Worm (Caenorhabditis elegans): ENCODE results near the gene Y71H10B.1.

Gene Y71H10B.1

ce11 chrX:2809611-2810010, 30.5 kb downstream of the Y71H10B.1 start, which contains the start of gene C14A11.9 (continued):
- TF ChIP-seq ekl-4 (GFP tag; IDR thresholded peaks at IDR 0.05) (no peak; the same call in 1 of the 2 replicates), rec-8 (tag; optimal IDR thresholded peaks at IDR 0.05) (no peak), Y79H2A.3 (GFP tag; conservative IDR thresholded peaks at IDR 0.05) (no peak), ama-1 (optimal IDR thresholded peaks at IDR 0.05) (no peak), ama-1 (GFP tag; optimal IDR thresholded peaks at IDR 0.05) (no peak), dpl-1 (GFP tag; optimal IDR thresholded peaks at IDR 0.05) (peak; percentile 3), let-607 (tag; optimal IDR thresholded peaks at IDR 0.05) (peak in 1 of 2 experiments; percentile 77), mel-28 (tag; optimal IDR thresholded peaks at IDR 0.05; ENCODE audit: borderline replicate concordance) (peak; percentile 24), mcd-1 (GFP tag; IDR thresholded peaks at IDR 0.05) (peak; percentile 80), somi-1 (GFP tag; optimal IDR thresholded peaks at IDR 0.05) (peak; percentile 79), hlh-12 (tag; optimal IDR thresholded peaks at IDR 0.05) (no peak), gei-17 (GFP tag; optimal IDR thresholded peaks at IDR 0.05) (peak; percentile 87), attf-3 (GFP tag; conservative IDR thresholded peaks at IDR 0.05) (no peak), ztf-28 (GFP tag; IDR thresholded peaks at IDR 0.05) (no peak), nhr-120 (GFP tag; IDR thresholded peaks at IDR 0.05) (no peak), madf-6 (GFP tag; IDR thresholded peaks at IDR 0.05) (no peak), T26A5.8 (tag; optimal IDR thresholded peaks at IDR 0.05) (no peak), Y53G8AR.9 (GFP tag; conservative IDR thresholded peaks at IDR 0.05) (0 out of 2 replicates have a peak, but pooled peaks have one; percentile 53), rpc-1 (optimal IDR thresholded peaks at IDR 0.05) (no peak), rpc-1 (tag; optimal IDR thresholded peaks at IDR 0.05) (no peak), F22D6.2 (tag; optimal IDR thresholded peaks at IDR 0.05) (peak; percentile 69), C17E4.6 (GFP tag; IDR thresholded peaks at IDR 0.05) (0 out of 2 replicates have a peak, but pooled peaks have one; percentile 38), lin-54 (GFP tag; optimal IDR thresholded peaks at IDR 0.05) (peak; percentile 72), ztf-26 (tag; optimal IDR thresholded peaks at IDR 0.05) (peak; percentile 85), B0261.1 (tag; optimal IDR thresholded peaks at IDR 0.05) (peak; percentile 2), nhr-80 (tag; optimal IDR thresholded peaks at IDR 0.05) (peak; percentile 90), C06A6.2 (GFP tag; conservative IDR thresholded peaks at IDR 0.05) (peak; percentile 81), attf-6 (GFP tag; IDR thresholded peaks at IDR 0.05) (no peak), egl-18 (GFP tag; IDR thresholded peaks at IDR 0.05) (no peak), Y67H2A.10 (GFP tag; conservative IDR thresholded peaks at IDR 0.05) (0 out of 2 replicates have a peak, but pooled peaks have one; percentile 14), tlf-1 (GFP tag; optimal IDR thresholded peaks at IDR 0.05) (peak; percentile 55), lir-1 (GFP tag; conservative IDR thresholded peaks at IDR 0.05) (peak; percentile 41; the same call in 1 of the 2 replicates), atf-7 (tag; optimal IDR thresholded peaks at IDR 0.05) (peak; percentile 81), pbrm-1 (GFP tag; IDR thresholded peaks at IDR 0.05) (peak; percentile 79), madf-3 (GFP tag; IDR thresholded peaks at IDR 0.05) (no peak), die-1 (tag; optimal IDR thresholded peaks at IDR 0.05) (peak; percentile 9), egrh-3 (GFP tag; IDR thresholded peaks at IDR 0.05) (0 out of 2 replicates have a peak, but pooled peaks have one; percentile 24), lin-40 (tag; optimal IDR thresholded peaks at IDR 0.05) (peak; percentile 97), cebp-2 (GFP tag; IDR thresholded peaks at IDR 0.05) (0 out of 2 replicates have a peak, but pooled peaks have one; percentile 35), attf-5 (GFP tag; optimal IDR thresholded peaks at IDR 0.05) (peak; percentile 87), nhr-179 (tag; optimal IDR thresholded peaks at IDR 0.05) (no peak), let-526 (GFP tag; IDR thresholded peaks at IDR 0.05) (no peak), sptf-2 (GFP tag; optimal IDR thresholded peaks at IDR 0.05) (peak; percentile 14), hrde-1 (tag; optimal IDR thresholded peaks at IDR 0.05; ENCODE audit: borderline replicate concordance) (no peak), cebp-1 (GFP tag; IDR thresholded peaks at IDR 0.05) (no peak), cebp-1 (tag; optimal IDR thresholded peaks at IDR 0.05) (peak; percentile 90), rcor-1 (GFP tag; IDR thresholded peaks at IDR 0.05) (peak; percentile 63), chd-7 (tag; optimal IDR thresholded peaks at IDR 0.05) (no peak), unc-62 (GFP tag; optimal IDR thresholded peaks at IDR 0.05) (no peak), nfya-2 (GFP tag; IDR thresholded peaks at IDR 0.05) (no peak)
